Worm (Caenorhabditis elegans): ENCODE results near the gene W02A2.12.

- no peak for TF ChIP-seq pha-4 (tag; optimal IDR thresholded peaks at IDR 0.05)
- TF ChIP-seq ama-1 (optimal IDR thresholded peaks at IDR 0.05), result no peak
- TF ChIP-seq ztf-16 (tag; optimal IDR thresholded peaks at IDR 0.05), result no peak
- TF ChIP-seq nfya-1 (tag; optimal IDR thresholded peaks at IDR 0.05), result no peak
Observed at ce11 chrIV:13354044-13354443, 5.4 kb upstream of the W02A2.12 start.
